Worm (Caenorhabditis elegans) whole organism, late embryonic: Measurements from ENCODE around the gene sup-35.
"Not testable (repeated sequence)": the region's sequence is repeated elsewhere in the genome, so short reads cannot be mapped to it uniquely, and the experiment has no call there.

ENCODE experiments used
- F13H6.1 ChIP-seq: sonication (generic microtip); optimal IDR thresholded peaks from 2 replicates; lab custom pipeline; 2016; ENCODE audit warnings: missing genetic modification characterization, missing compliant biosample characterization
- ama-1 ChIP-seq: fragments of 150-350 bp; optimal IDR thresholded peaks from 2 replicates; lab custom pipeline; 2014
- ceh-19 ChIP-seq: fragments of 200-800 bp; sonication (Bioruptor generic); optimal IDR thresholded peaks from 2 replicates; lab custom pipeline; 2018; ENCODE audit warnings: mild to moderate bottlenecking, missing genetic modification characterization, missing compliant biosample characterization
- eyg-1 ChIP-seq: sonication (generic microtip); optimal IDR thresholded peaks from 2 replicates; lab custom pipeline; 2016; ENCODE audit warnings: missing genotype, missing genetic modification characterization, missing compliant biosample characterization
- mec-3 ChIP-seq: sonication (generic microtip); optimal IDR thresholded peaks from 2 replicates; lab custom pipeline; 2016; ENCODE audit warnings: borderline replicate concordance, missing genetic modification characterization, missing compliant biosample characterization
- nfya-1 ChIP-seq: sonication (generic microtip); optimal IDR thresholded peaks from 2 replicates; lab custom pipeline; 2017; ENCODE audit warnings: missing genetic modification characterization, mild to moderate bottlenecking, missing compliant biosample characterization, antibody characterized with exemption, moderate library complexity
- npax-4 ChIP-seq: sonication (generic microtip); optimal IDR thresholded peaks from 2 replicates; lab custom pipeline; 2016; ENCODE audit warnings: missing genetic modification characterization, missing compliant biosample characterization
- sdc-2 ChIP-seq: sonication (generic microtip); optimal IDR thresholded peaks from 2 replicates; lab custom pipeline; 2016; ENCODE audit warnings: missing genotype, missing genetic modification characterization, missing compliant biosample characterization
- sox-4 ChIP-seq: sonication (generic microtip); optimal IDR thresholded peaks from 2 replicates; lab custom pipeline; 2017; ENCODE audit warnings: mild to moderate bottlenecking, missing genetic modification characterization, inconsistent platforms, missing compliant biosample characterization
- unc-55 ChIP-seq: sonication (generic microtip); optimal IDR thresholded peaks from 2 replicates; lab custom pipeline; 2017; ENCODE audit warnings: missing biosample characterization, missing genetic modification reagents, missing genetic modification characterization
- unc-86 ChIP-seq: sonication (generic microtip); optimal IDR thresholded peaks from 2 replicates; lab custom pipeline; 2016; ENCODE audit warnings: missing genetic modification characterization, missing compliant biosample characterization

DNA sequence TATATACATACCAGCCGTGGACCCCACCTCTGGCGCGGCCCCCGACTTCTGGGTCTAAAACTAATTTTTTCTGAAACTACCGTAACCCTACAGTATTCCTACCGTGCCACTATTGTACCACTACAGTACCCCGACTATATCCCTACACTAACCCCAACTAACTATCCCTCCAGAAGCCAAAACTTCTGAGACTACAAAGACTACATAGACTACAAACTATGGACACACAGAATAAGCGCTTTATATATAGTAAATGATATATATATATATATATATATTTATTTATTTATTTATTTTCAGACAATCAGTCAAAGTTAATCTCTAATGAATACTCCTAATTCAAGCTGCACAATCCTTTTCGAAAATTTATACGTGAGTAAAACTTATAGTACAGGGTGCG lies 12.4 kb upstream of the sup-35 start, which contains the start of gene pha-1:
- not testable (repeated sequence) for TF ChIP-seq unc-55 (GFP tag; lab: Kevin White, UChicago); ama-1 (lab: Kevin White, UChicago); sdc-2 (tag; lab: Kevin White, UChicago); sox-4 (tag; lab: Kevin White, UChicago); unc-86 (tag; lab: Kevin White, UChicago); nfya-1 (tag; lab: Kevin White, UChicago); npax-4 (tag; lab: Kevin White, UChicago); F13H6.1; mec-3 (tag; lab: Kevin White, UChicago); ceh-19 (GFP tag; lab: Kevin White, UChicago); eyg-1 (tag; lab: Kevin White, UChicago)
